Worm (Caenorhabditis elegans): Measurements from ENCODE around the gene spp-20.
A peak's percentile ranks its signal among the peaks of the same experiment; 100 is the strongest.

Gene spp-20

ce11 chrV:6517305-6518224, 40.4 kb downstream of the spp-20 start (continued):
- TF ChIP-seq mef-2 (tag; optimal IDR thresholded peaks at IDR 0.05) (no peak), unc-98 (GFP tag; IDR thresholded peaks at IDR 0.05) (no peak), unc-86 (tag; optimal IDR thresholded peaks at IDR 0.05) (no peak), rnt-1 (tag; optimal IDR thresholded peaks at IDR 0.05) (peak; percentile 52), egl-13 (tag; optimal IDR thresholded peaks at IDR 0.05) (no peak), jun-1 (tag; optimal IDR thresholded peaks at IDR 0.05) (no peak), sptf-1 (tag; optimal IDR thresholded peaks at IDR 0.05) (no peak), zip-4 (GFP tag; optimal IDR thresholded peaks at IDR 0.05) (no peak), irx-1 (tag; optimal IDR thresholded peaks at IDR 0.05) (peak; percentile 6), nhr-237 (tag; optimal IDR thresholded peaks at IDR 0.05) (no peak), aly-2 (tag; optimal IDR thresholded peaks at IDR 0.05) (no peak), C04F5.9 (tag; optimal IDR thresholded peaks at IDR 0.05) (no peak), ceh-8 (GFP tag; optimal IDR thresholded peaks at IDR 0.05) (no peak), snu-23 (GFP tag; optimal IDR thresholded peaks at IDR 0.05) (peak; percentile 61), pqm-1 (tag; optimal IDR thresholded peaks at IDR 0.05) (no peak), mep-1 (tag; optimal IDR thresholded peaks at IDR 0.05) (peak; percentile 57), mab-9 (GFP tag; IDR thresholded peaks at IDR 0.05) (no peak), dsc-1 (tag; optimal IDR thresholded peaks at IDR 0.05) (no peak), ceh-90 (tag; optimal IDR thresholded peaks at IDR 0.05) (no peak), nhr-77 (tag; optimal IDR thresholded peaks at IDR 0.05) (no peak), hlh-17 (GFP tag; optimal IDR thresholded peaks at IDR 0.05; ENCODE audit: borderline replicate concordance) (no peak), ceh-82 (tag; optimal IDR thresholded peaks at IDR 0.05) (no peak), tlp-1 (tag; optimal IDR thresholded peaks at IDR 0.05) (no peak), unc-130 (tag; optimal IDR thresholded peaks at IDR 0.05) (peak; percentile 8), swsn-7 (tag; optimal IDR thresholded peaks at IDR 0.05) (peak; percentile 27), egl-27 (tag; optimal IDR thresholded peaks at IDR 0.05) (no peak), pag-3 (tag; optimal IDR thresholded peaks at IDR 0.05; ENCODE audit: borderline replicate concordance, insufficient read depth) (peak; percentile 77), ceh-63 (GFP tag; optimal IDR thresholded peaks at IDR 0.05) (no peak), snpc-4 (tag; optimal IDR thresholded peaks at IDR 0.05) (no peak), fkh-4 (tag; optimal IDR thresholded peaks at IDR 0.05; ENCODE audit: borderline replicate concordance) (no peak), unc-30 (tag; optimal IDR thresholded peaks at IDR 0.05) (no peak), efl-1 (optimal IDR thresholded peaks at IDR 0.05) (no peak), efl-1 (GFP tag; optimal IDR thresholded peaks at IDR 0.05 in 1 of 2) (peak in 1 of 2 experiments; percentile 86), tbx-2 (tag; optimal IDR thresholded peaks at IDR 0.05) (peak; percentile 27), Y116A8C.19 (tag; optimal IDR thresholded peaks at IDR 0.05; ENCODE audit: borderline replicate concordance) (no peak), lin-14 (GFP tag; optimal IDR thresholded peaks at IDR 0.05) (peak; percentile 84), nhr-11 (tag; optimal IDR thresholded peaks at IDR 0.05) (no peak), ama-1 (optimal IDR thresholded peaks at IDR 0.05) (peak; percentile 31), grh-1 (GFP tag; IDR thresholded peaks at IDR 0.05) (no peak), lsy-2 (tag; optimal IDR thresholded peaks at IDR 0.05) (peak; percentile 8 to 33), blmp-1 (tag; optimal IDR thresholded peaks at IDR 0.05) (peak; percentile 82), elt-2 (tag; optimal IDR thresholded peaks at IDR 0.05) (no peak), nhr-90 (tag; optimal IDR thresholded peaks at IDR 0.05; ENCODE audit: poor library complexity) (peak; percentile 40), xbp-1 (tag; optimal IDR thresholded peaks at IDR 0.05) (no peak), isw-1 (GFP tag; IDR thresholded peaks at IDR 0.05) (no peak), nhr-20 (tag; optimal IDR thresholded peaks at IDR 0.05) (peak; percentile 55), dpl-1 (GFP tag; optimal IDR thresholded peaks at IDR 0.05) (no peak), skn-1 (tag; optimal IDR thresholded peaks at IDR 0.05) (no peak), nhr-19 (GFP tag; conservative IDR thresholded peaks at IDR 0.05) (peak; percentile 70), alr-1 (tag; optimal IDR thresholded peaks at IDR 0.05; ENCODE audit: borderline replicate concordance) (no peak)

All from whole organism, L1 larva.